Worm (Caenorhabditis elegans): ENCODE results near the gene C49A9.9.

DNA sequence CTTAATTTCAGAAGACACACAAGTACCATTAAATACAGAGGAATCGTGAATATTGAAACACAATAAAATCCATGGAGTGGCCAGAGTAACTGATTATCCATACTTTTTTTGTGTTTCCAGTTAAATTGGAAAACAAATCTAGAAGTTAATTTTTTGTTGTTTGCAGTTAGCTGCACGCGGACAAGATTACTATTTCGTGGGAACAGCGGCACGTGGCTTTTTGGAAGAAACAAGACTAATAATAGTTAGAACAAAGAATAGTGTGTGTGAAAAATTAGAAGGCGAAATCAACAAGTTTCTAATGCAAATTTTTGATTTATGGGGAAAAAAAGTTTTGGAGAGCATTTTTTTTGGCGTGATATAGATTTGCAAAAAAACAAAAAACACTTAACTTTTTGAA lies 49.3 kb downstream of the C49A9.9 start, which contains the start of gene srv-29:
- TF ChIP-seq die-1 (tag; optimal IDR thresholded peaks at IDR 0.05) (no peak), dpff-1 (tag; optimal IDR thresholded peaks at IDR 0.05) (no peak), unc-130 (GFP tag; optimal IDR thresholded peaks at IDR 0.05) (no peak), nfya-2 (GFP tag; IDR thresholded peaks at IDR 0.05) (no peak)
